Fruit fly (Drosophila melanogaster) whole organism, prepupa: ENCODE data around the gene CG31715.

Source experiments
- Eip75B ChIP-seq: fragments of 200-800 bp; sonication (Bioruptor generic); optimal IDR thresholded peaks from 3 replicates; lab custom pipeline; 2016; ENCODE audit warnings: missing biosample characterization, missing genetic modification characterization
- Eip78C ChIP-seq: fragments of 200-800 bp; sonication (Bioruptor generic); peaks from one replicate; lab custom pipeline; 2016; ENCODE audit warnings: missing biosample characterization, missing genetic modification characterization
- Gug ChIP-seq: fragments of 200-800 bp; sonication (Bioruptor generic); IDR thresholded peaks from 2 replicates; pipeline ENCODE4 v1.3.6; 2022; ENCODE audit warnings: missing biosample characterization, missing genetic modification characterization

dm6 chr2L:10333091-10333991 is 8.1 kb upstream of the CG31715 start, which contains the start of gene GATAd:
- TF ChIP-seq Eip75B (GFP tag; lab: Kevin White, UChicago) (no peak), Eip78C (GFP tag; lab: Kevin White, UChicago) (peak; percentile 41), Gug (GFP tag; lab: Robert Waterston, UW) (no peak)
